Fruit fly (Drosophila melanogaster) whole organism, embryonic: Measurements from ENCODE around the gene natalisin.

Experiments used
- Atf3 ChIP-seq: fragments of 200-800 bp; sonication (Bioruptor generic); optimal IDR thresholded peaks from 3 replicates; lab custom pipeline; 2016; ENCODE audit warnings: missing biosample characterization, missing genetic modification characterization
- Atf6 ChIP-seq: fragments of 200-800 bp; sonication (Bioruptor generic); IDR thresholded peaks from 2 replicates; pipeline ENCODE4 v1.3.6; 2022; ENCODE audit warnings: missing biosample characterization, missing genetic modification characterization
- BEAF-32 ChIP-seq: fragments of 200-800 bp; sonication (Bioruptor generic); optimal IDR thresholded peaks from 3 replicates; lab custom pipeline; 2017; ENCODE audit warnings: missing biosample characterization, missing genetic modification characterization, mild to moderate bottlenecking, moderate library complexity, missing genetic modification reagents
- Blimp-1 ChIP-seq: fragments of 200-800 bp; sonication (Bioruptor generic); optimal IDR thresholded peaks from 3 replicates; lab custom pipeline; 2018; ENCODE audit warnings: missing biosample characterization, missing genetic modification characterization, mild to moderate bottlenecking, moderate library complexity, missing genetic modification reagents
- CG10147 ChIP-seq: fragments of 200-800 bp; sonication (Bioruptor generic); optimal IDR thresholded peaks from 2 replicates; lab custom pipeline; 2019; ENCODE audit warnings: missing biosample characterization, mild to moderate bottlenecking, missing genetic modification characterization, moderate library complexity
- CG10979 ChIP-seq: fragments of 200-800 bp; sonication (Bioruptor generic); optimal IDR thresholded peaks from 2 replicates; lab custom pipeline; 2018; ENCODE audit warnings: missing biosample characterization, mild to moderate bottlenecking, missing genetic modification characterization, moderate library complexity
- CG11398 ChIP-seq: fragments of 200-800 bp; sonication (Bioruptor generic); optimal IDR thresholded peaks from 2 replicates; lab custom pipeline; 2016; ENCODE audit warnings: missing biosample characterization, missing genetic modification characterization
- CG11456 ChIP-seq: fragments of 200-800 bp; sonication (Bioruptor generic); IDR thresholded peaks from 3 replicates; pipeline ENCODE4 v1.3.6; 2022; ENCODE audit warnings: missing biosample characterization, missing genetic modification characterization
- CG11504 ChIP-seq: fragments of 200-800 bp; sonication (Bioruptor generic); optimal IDR thresholded peaks from 3 replicates; lab custom pipeline; 2019; ENCODE audit warnings: missing biosample characterization, mild to moderate bottlenecking, missing genetic modification characterization, moderate library complexity
- CG11560 ChIP-seq: fragments of 200-800 bp; sonication (Bioruptor generic); IDR thresholded peaks from 3 replicates; pipeline ENCODE4 v1.3.6; 2022; ENCODE audit warnings: missing biosample characterization, missing genetic modification characterization
- CG15514 ChIP-seq: fragments of 200-800 bp; sonication (Bioruptor generic); optimal IDR thresholded peaks from 3 replicates; lab custom pipeline; 2017; ENCODE audit warnings: missing biosample characterization, missing genetic modification characterization, mild to moderate bottlenecking, moderate library complexity, missing genetic modification reagents
- CG17385 ChIP-seq: fragments of 200-800 bp; sonication (Bioruptor generic); optimal IDR thresholded peaks from 3 replicates; lab custom pipeline; 2018; ENCODE audit warnings: missing biosample characterization, mild to moderate bottlenecking, missing genetic modification characterization
- CG1792 ChIP-seq: fragments of 200-800 bp; sonication (Bioruptor generic); optimal IDR thresholded peaks from 2 replicates; lab custom pipeline; 2016; ENCODE audit warnings: missing biosample characterization, missing genetic modification characterization
- CG4730 ChIP-seq: fragments of 200-800 bp; sonication (Bioruptor generic); IDR thresholded peaks from 2 replicates; pipeline ENCODE4 v1.3.6; 2022; ENCODE audit warnings: missing biosample characterization, missing genetic modification characterization
- CG5953 ChIP-seq: fragments of 200-800 bp; sonication (Bioruptor generic); IDR thresholded peaks from 2 replicates; pipeline ENCODE4 v1.3.6; 2022; ENCODE audit warnings: missing biosample characterization, missing genetic modification characterization
- CG7372 ChIP-seq: fragments of 200-800 bp; sonication (Bioruptor generic); IDR thresholded peaks from 2 replicates; pipeline ENCODE4 v1.3.6; 2022; ENCODE audit warnings: missing biosample characterization, missing genetic modification characterization
- CG8290 ChIP-seq, 3 experiments: fragments of 200-800 bp; sonication (Bioruptor generic); optimal IDR thresholded peaks; 2 replicates each; lab custom pipeline; 2016 to 2019; ENCODE audit warnings: missing biosample characterization in 3 of 3, missing genetic modification characterization in 3 of 3, mild to moderate bottlenecking in 2 of 3, moderate library complexity in 1 of 3
- CG9727 ChIP-seq: fragments of 200-800 bp; sonication (Bioruptor generic); optimal IDR thresholded peaks from 3 replicates; lab custom pipeline; 2017; ENCODE audit warnings: missing biosample characterization, mild to moderate bottlenecking, missing genetic modification characterization
- Hsf ChIP-seq: fragments of 200-800 bp; sonication (Bioruptor generic); optimal IDR thresholded peaks from 3 replicates; lab custom pipeline; 2016; ENCODE audit warnings: missing biosample characterization, missing genetic modification characterization
- Kr ChIP-seq: fragments of 200-800 bp; sonication (Bioruptor generic); optimal IDR thresholded peaks from 2 replicates; lab custom pipeline; 2017; ENCODE audit warnings: missing biosample characterization, mild to moderate bottlenecking, missing genetic modification characterization
- Lpt ChIP-seq: fragments of >200 bp; optimal IDR thresholded peaks from 2 replicates; lab custom pipeline; 2018; ENCODE audit warnings: missing biosample characterization, missing genetic modification characterization
- NFAT ChIP-seq: fragments of 200-800 bp; sonication (Bioruptor generic); IDR thresholded peaks from 2 replicates; pipeline ENCODE4 v1.3.6; 2022; ENCODE audit warnings: missing biosample characterization, missing genetic modification characterization
- Oli ChIP-seq: fragments of 200-800 bp; sonication (Bioruptor generic); optimal IDR thresholded peaks from 2 replicates; lab custom pipeline; 2018; ENCODE audit warnings: missing biosample characterization, mild to moderate bottlenecking, missing genetic modification characterization, moderate library complexity
- Scr ChIP-seq: fragments of 200-800 bp; sonication (Bioruptor generic); IDR thresholded peaks from 2 replicates; pipeline ENCODE4 v1.3.6; 2022; ENCODE audit warnings: missing biosample characterization, missing genetic modification characterization; ENCODE audit not compliant: partially characterized antibody
- bbx ChIP-seq: fragments of 200-800 bp; sonication (Bioruptor generic); IDR thresholded peaks from 2 replicates; pipeline ENCODE4 v1.3.6; 2022; ENCODE audit warnings: missing biosample characterization, missing genetic modification characterization; ENCODE audit not compliant: partially characterized antibody
- bsh ChIP-seq, 2 experiments: fragments of 200-800 bp; sonication (Bioruptor generic); optimal IDR thresholded peaks; 2 replicates each; lab custom pipeline; 2017 to 2018; ENCODE audit warnings: mild to moderate bottlenecking in 2 of 2, missing biosample characterization in 2 of 2, missing genetic modification characterization in 2 of 2, moderate library complexity in 1 of 2
- chn ChIP-seq: fragments of 200-800 bp; sonication (Bioruptor generic); optimal IDR thresholded peaks from 2 replicates; lab custom pipeline; 2016; ENCODE audit warnings: missing biosample characterization, missing genetic modification characterization
- dati ChIP-seq: fragments of 200-800 bp; sonication (Bioruptor generic); IDR thresholded peaks from 2 replicates; pipeline ENCODE4 v1.3.6; 2022; ENCODE audit warnings: missing biosample characterization, missing genetic modification characterization
- emc ChIP-seq: fragments of 200-800 bp; sonication (Bioruptor generic); optimal IDR thresholded peaks from 2 replicates; lab custom pipeline; 2016; ENCODE audit warnings: missing biosample characterization, missing genetic modification characterization
- ems ChIP-seq: fragments of 200-800 bp; sonication (Bioruptor generic); optimal IDR thresholded peaks from 3 replicates; lab custom pipeline; 2016; ENCODE audit warnings: missing biosample characterization, missing genetic modification characterization
- fru ChIP-seq: fragments of >200 bp; optimal IDR thresholded peaks from 2 replicates; lab custom pipeline; 2017
- grn ChIP-seq: fragments of 200-800 bp; sonication (Bioruptor generic); optimal IDR thresholded peaks from 3 replicates; lab custom pipeline; 2017; ENCODE audit warnings: missing biosample characterization, missing genetic modification characterization
- h ChIP-seq: fragments of >200 bp; optimal IDR thresholded peaks from 2 replicates; lab custom pipeline; 2017
- hkb ChIP-seq, 2 experiments: fragments of 200-800 bp in 1 of 2; fragments of >200 bp in 1 of 2; sonication (Bioruptor generic) in 1 of 2; IDR thresholded peaks in 1 of 2; optimal IDR thresholded peaks in 1 of 2; 2 replicates each; pipeline versions ENCODE4 v1.3.6 to Lab custom; 2017 to 2022; ENCODE audit warnings: missing biosample characterization in 1 of 2, missing genetic modification characterization in 1 of 2
- inv ChIP-seq: fragments of 200-800 bp; sonication (Bioruptor generic); IDR thresholded peaks from 2 replicates; pipeline ENCODE4 v1.3.6; 2022; ENCODE audit warnings: missing biosample characterization, missing genetic modification characterization; ENCODE audit not compliant: partially characterized antibody
- ken ChIP-seq: fragments of 200-800 bp; sonication (Bioruptor generic); IDR thresholded peaks from 3 replicates; pipeline ENCODE4 v1.3.6; 2022; ENCODE audit warnings: missing biosample characterization, missing genetic modification characterization
- lov ChIP-seq, 2 experiments: fragments of 200-800 bp in 1 of 2; fragments of >200 bp in 1 of 2; sonication (Bioruptor generic) in 1 of 2; IDR thresholded peaks in 1 of 2; optimal IDR thresholded peaks in 1 of 2; 2 replicates in 1 of 2; 3 replicates in 1 of 2; pipeline versions ENCODE4 v1.3.6 to Lab custom; 2017 to 2022; ENCODE audit warnings: missing biosample characterization in 1 of 2, missing genetic modification characterization in 1 of 2
- maf-S ChIP-seq: fragments of 200-800 bp; sonication (Bioruptor generic); optimal IDR thresholded peaks from 2 replicates; lab custom pipeline; 2016; ENCODE audit warnings: missing biosample characterization, missing genetic modification characterization
- mam ChIP-seq: fragments of 200-800 bp; sonication (Bioruptor generic); optimal IDR thresholded peaks from 3 replicates; lab custom pipeline; 2016; ENCODE audit warnings: missing biosample characterization, missing genetic modification characterization
- nom ChIP-seq: fragments of 200-800 bp; sonication (Bioruptor generic); optimal IDR thresholded peaks from 2 replicates; lab custom pipeline; 2017; ENCODE audit warnings: missing biosample characterization, missing genetic modification characterization, mild to moderate bottlenecking, moderate library complexity, missing genetic modification reagents
- pita ChIP-seq: fragments of 200-800 bp; sonication (Bioruptor generic); optimal IDR thresholded peaks from 2 replicates; lab custom pipeline; 2017; ENCODE audit warnings: missing biosample characterization, mild to moderate bottlenecking, missing genetic modification characterization
- prd ChIP-seq, 3 experiments: fragments of >200 bp in 2 of 3; fragments of 200-800 bp in 1 of 3; sonication (Bioruptor generic) in 1 of 3; optimal IDR thresholded peaks in 2 of 3; IDR thresholded peaks in 1 of 3; 2 replicates in 2 of 3; 3 replicates in 1 of 3; pipeline versions ENCODE4 v1.3.6 to Lab custom; 2017 to 2022; ENCODE audit warnings: missing biosample characterization in 1 of 3, missing genetic modification characterization in 1 of 3
- ranshi ChIP-seq: fragments of 200-800 bp; sonication (Bioruptor generic); IDR thresholded peaks from 2 replicates; pipeline ENCODE4 v1.3.6; 2022; ENCODE audit warnings: missing biosample characterization, missing genetic modification characterization
- rib ChIP-seq: fragments of 200-800 bp; sonication (Bioruptor generic); IDR thresholded peaks from 2 replicates; pipeline ENCODE4 v1.3.6; 2022; ENCODE audit warnings: missing biosample characterization, missing genetic modification characterization
- shn ChIP-seq: fragments of 200-800 bp; sonication (Bioruptor generic); optimal IDR thresholded peaks from 3 replicates; lab custom pipeline; 2016; ENCODE audit warnings: missing biosample characterization, missing genetic modification characterization
- sisA ChIP-seq: fragments of 200-800 bp; sonication (Bioruptor generic); IDR thresholded peaks from 2 replicates; pipeline ENCODE4 v1.3.6; 2022; ENCODE audit warnings: missing biosample characterization, missing genetic modification characterization
- slbo ChIP-seq: fragments of 200-800 bp; sonication (Bioruptor generic); IDR thresholded peaks from 2 replicates; pipeline ENCODE4 v1.3.6; 2022; ENCODE audit warnings: missing biosample characterization, missing genetic modification characterization
- trem ChIP-seq: fragments of 200-800 bp; optimal IDR thresholded peaks from 3 replicates; lab custom pipeline; 2019; ENCODE audit warnings: missing biosample characterization, mild to moderate bottlenecking, missing genetic modification characterization, moderate library complexity
- unpg ChIP-seq: fragments of 200-800 bp; sonication (Bioruptor generic); optimal IDR thresholded peaks from 3 replicates; lab custom pipeline; 2018; ENCODE audit warnings: missing biosample characterization, mild to moderate bottlenecking, missing genetic modification characterization, moderate library complexity

natalisin gene

DNA sequence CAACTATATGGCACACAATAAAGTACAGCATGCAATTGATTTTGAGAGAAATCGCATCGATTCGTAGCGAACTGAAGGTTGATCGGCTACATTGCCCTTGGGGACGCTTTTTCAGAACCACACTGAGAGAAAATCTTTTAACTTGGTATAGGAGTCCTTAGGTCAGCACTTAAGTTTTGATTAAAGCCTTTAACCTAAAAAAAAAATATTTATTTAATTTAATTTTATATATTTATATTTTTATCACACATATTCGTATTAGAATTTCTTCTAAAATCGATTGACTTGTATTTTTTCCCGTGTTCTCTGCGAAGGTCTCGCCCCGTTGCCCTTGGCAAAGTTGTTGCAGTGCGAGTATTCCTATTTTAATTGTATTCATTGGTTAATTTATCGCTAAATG lies 3.4 kb downstream of the natalisin start (continued):
- peak; percentile 9 for TF ChIP-seq unpg (GFP tag; lab: Kevin White, UChicago)
- no peak for TF ChIP-seq grn (GFP tag; lab: Kevin White, UChicago)
- TF ChIP-seq CG1792, result no peak
- TF ChIP-seq CG17385, result no peak
- TF ChIP-seq Oli (tag; lab: Kevin White, UChicago), result peak; percentile 34
- TF ChIP-seq CG11504 (tag; lab: Kevin White, UChicago), result peak; percentile 51
- TF ChIP-seq sisA (GFP tag; lab: Robert Waterston, UW), result no peak; the same call in 1 of the 2 replicates
- TF ChIP-seq rib, result no peak
- TF ChIP-seq bsh (GFP tag; optimal IDR thresholded peaks at IDR 0.05; lab: Kevin White, UChicago), result peak in 1 of 2 experiments; percentile 44
- no peak for TF ChIP-seq Kr (GFP tag; lab: Kevin White, UChicago)
- no peak for TF ChIP-seq emc (GFP tag; lab: Kevin White, UChicago)
- no peak for TF ChIP-seq h (lab: Kevin White, UChicago)
- no peak for TF ChIP-seq trem
- no peak for TF ChIP-seq bbx (GFP tag; lab: Robert Waterston, UW)
- TF ChIP-seq Hsf, result no peak
- no peak for TF ChIP-seq Atf3 (GFP tag; lab: Kevin White, UChicago)
- no peak for TF ChIP-seq pita (GFP tag; lab: Kevin White, UChicago)
- no peak for TF ChIP-seq ems (GFP tag; lab: Kevin White, UChicago)
- no peak for TF ChIP-seq Atf6 (GFP tag; lab: Robert Waterston, UW)
- TF ChIP-seq CG7372 (GFP tag; lab: Robert Waterston, UW), result no peak
- TF ChIP-seq CG10147 (GFP tag; lab: Kevin White, UChicago), result no peak
- TF ChIP-seq shn (GFP tag; lab: Kevin White, UChicago), result no peak
- TF ChIP-seq slbo (GFP tag; lab: Robert Waterston, UW), result no peak
- TF ChIP-seq mam (GFP tag; lab: Kevin White, UChicago), result no peak
- no peak for TF ChIP-seq CG15514 (GFP tag; lab: Kevin White, UChicago)
- TF ChIP-seq ranshi (GFP tag; lab: Robert Waterston, UW), result 0 out of 2 replicates have a peak, but pooled peaks have one; percentile 39
- peak; percentile 35 for TF ChIP-seq Blimp-1
- no peak for TF ChIP-seq CG4730 (GFP tag; lab: Robert Waterston, UW)
- TF ChIP-seq CG9727 (GFP tag; lab: Kevin White, UChicago), result peak; percentile 16
- no peak for TF ChIP-seq hkb (optimal IDR thresholded peaks at IDR 0.05; lab: Kevin White, UChicago)
- 0 out of 2 replicates have a peak, but pooled peaks have one; percentile 30 for TF ChIP-seq hkb (GFP tag; IDR thresholded peaks at IDR 0.05; lab: Robert Waterston, UW)
- TF ChIP-seq nom, result peak; percentile 53
- no peak for TF ChIP-seq CG5953
- TF ChIP-seq Lpt (GFP tag; lab: Kevin White, UChicago), result no peak
- TF ChIP-seq fru (lab: Kevin White, UChicago), result no peak
- no peak for TF ChIP-seq ken (GFP tag; lab: Robert Waterston, UW)
- no peak for TF ChIP-seq Scr (GFP tag; lab: Robert Waterston, UW)
- TF ChIP-seq chn, result no peak
- no peak for TF ChIP-seq inv (GFP tag; lab: Robert Waterston, UW)
- no peak for TF ChIP-seq dati (GFP tag; lab: Robert Waterston, UW)
- TF ChIP-seq CG11560 (tag; lab: Robert Waterston, UW), result no peak
- TF ChIP-seq CG11398 (GFP tag; lab: Kevin White, UChicago), result no peak
- TF ChIP-seq NFAT (GFP tag; lab: Robert Waterston, UW), result no peak
- TF ChIP-seq CG8290 (GFP tag; optimal IDR thresholded peaks at IDR 0.05; lab: Kevin White, UChicago), result no peak
- TF ChIP-seq CG8290 (tag; optimal IDR thresholded peaks at IDR 0.05; lab: Kevin White, UChicago), result no peak
- TF ChIP-seq prd (optimal IDR thresholded peaks at IDR 0.05; lab: Kevin White, UChicago), result no peak
- peak; percentile 26; the same call in 1 of the 3 replicates for TF ChIP-seq prd (GFP tag; IDR thresholded peaks at IDR 0.05; lab: Robert Waterston, UW)
- no peak for TF ChIP-seq maf-S (GFP tag; lab: Kevin White, UChicago)
- no peak for TF ChIP-seq BEAF-32 (GFP tag; lab: Kevin White, UChicago)
- no peak for TF ChIP-seq CG11456 (GFP tag; lab: Robert Waterston, UW)
- peak; percentile 46 for TF ChIP-seq CG10979 (tag; lab: Kevin White, UChicago)
- TF ChIP-seq lov (optimal IDR thresholded peaks at IDR 0.05; lab: Kevin White, UChicago), result no peak
- no peak for TF ChIP-seq lov (GFP tag; IDR thresholded peaks at IDR 0.05; lab: Robert Waterston, UW)
